Fruit fly (Drosophila melanogaster) whole organism, pupa: ENCODE results near the gene CG4000.

Experiments
- CG13204 ChIP-seq: fragments of 200-800 bp; sonication (Bioruptor generic); optimal IDR thresholded peaks from 2 replicates; lab custom pipeline; 2018; ENCODE audit warnings: missing biosample characterization, mild to moderate bottlenecking, missing genetic modification characterization, moderate library complexity
- CG4496 ChIP-seq: fragments of 200-800 bp; sonication (Bioruptor generic); IDR thresholded peaks from 3 replicates; pipeline ENCODE4 v1.3.6; 2022; ENCODE audit warnings: missing biosample characterization, missing genetic modification characterization
- EcR ChIP-seq: fragments of 200-800 bp; sonication (Bioruptor generic); optimal IDR thresholded peaks from 3 replicates; lab custom pipeline; 2019; ENCODE audit warnings: missing biosample characterization, missing genetic modification characterization, mild to moderate bottlenecking, moderate library complexity, missing genetic modification reagents
- Ets98B ChIP-seq: fragments of 200-800 bp; sonication (Bioruptor generic); IDR thresholded peaks from 2 replicates; pipeline ENCODE4 v1.3.6; 2022; ENCODE audit warnings: missing biosample characterization, missing genetic modification characterization
- gl ChIP-seq: fragments of 200-800 bp; sonication (Bioruptor generic); optimal IDR thresholded peaks from 2 replicates; lab custom pipeline; 2018; ENCODE audit warnings: missing biosample characterization, mild to moderate bottlenecking, missing genetic modification characterization

dm6 chr3R:20634674-20635594, 42.2 kb downstream of the CG4000 start, which contains the start of the genes Pi3K92E and Lrrk:
- no peak for TF ChIP-seq EcR (GFP tag; lab: Kevin White, UChicago)
- no peak for TF ChIP-seq CG13204
- no peak for TF ChIP-seq gl (tag; lab: Kevin White, UChicago)
- TF ChIP-seq CG4496 (GFP tag; lab: Robert Waterston, UW) = 0 out of 3 replicates have a peak, but pooled peaks have one; percentile 37
- TF ChIP-seq Ets98B (GFP tag; lab: Robert Waterston, UW) = no peak; the same call in 1 of the 2 replicates
